Fruit fly (Drosophila melanogaster) whole organism, embryonic: ENCODE data around the gene ND-B16.6.
A peak's percentile ranks its signal among the peaks of the same experiment; 100 is the strongest.

ENCODE experiments used
- Awh ChIP-seq: fragments of 200-800 bp; sonication (Bioruptor generic); IDR thresholded peaks from 2 replicates; pipeline ENCODE4, ENCODE4 v1.3.6; 2022; ENCODE audit warnings: missing biosample characterization, missing genetic modification characterization
- Bgb ChIP-seq: fragments of 200-800 bp; sonication (Bioruptor generic); IDR thresholded peaks from 2 replicates; pipeline ENCODE4 v1.3.6; 2022; ENCODE audit warnings: missing biosample characterization, missing genetic modification characterization; ENCODE audit not compliant: partially characterized antibody
- CG1024 ChIP-seq: fragments of 200-800 bp; sonication (Bioruptor generic); IDR thresholded peaks from 2 replicates; pipeline ENCODE4 v1.3.6; 2022; ENCODE audit warnings: missing biosample characterization, missing genetic modification characterization
- CG10267 ChIP-seq: fragments of 200-800 bp; sonication (Bioruptor generic); optimal IDR thresholded peaks from 2 replicates; lab custom pipeline; 2018; ENCODE audit warnings: missing biosample characterization, mild to moderate bottlenecking, missing genetic modification characterization, moderate library complexity
- CG10431 ChIP-seq: fragments of 200-800 bp; sonication (Bioruptor generic); optimal IDR thresholded peaks from 3 replicates; lab custom pipeline; 2018; ENCODE audit warnings: missing biosample characterization, mild to moderate bottlenecking, missing genetic modification characterization
- CG11504 ChIP-seq: fragments of 200-800 bp; sonication (Bioruptor generic); optimal IDR thresholded peaks from 3 replicates; lab custom pipeline; 2019; ENCODE audit warnings: missing biosample characterization, mild to moderate bottlenecking, missing genetic modification characterization, moderate library complexity
- CG12391 ChIP-seq: fragments of 200-800 bp; sonication (Bioruptor generic); optimal IDR thresholded peaks from 3 replicates; lab custom pipeline; 2018; ENCODE audit warnings: missing biosample characterization, mild to moderate bottlenecking, missing genetic modification characterization, moderate library complexity
- CG12942 ChIP-seq: fragments of 200-800 bp; sonication (Bioruptor generic); optimal IDR thresholded peaks from 3 replicates; lab custom pipeline; 2016; ENCODE audit warnings: missing biosample characterization, missing genetic modification characterization
- CG13296 ChIP-seq: fragments of 200-800 bp; sonication (Bioruptor generic); optimal IDR thresholded peaks from 3 replicates; lab custom pipeline; 2018; ENCODE audit warnings: missing biosample characterization, mild to moderate bottlenecking, missing genetic modification characterization
- CG15269 ChIP-seq: fragments of 200-800 bp; sonication (Bioruptor generic); optimal IDR thresholded peaks from 2 replicates; lab custom pipeline; 2018; ENCODE audit warnings: missing biosample characterization, mild to moderate bottlenecking, missing genetic modification characterization, moderate library complexity
- CG17802 ChIP-seq: fragments of 200-800 bp; sonication (Bioruptor generic); optimal IDR thresholded peaks from 2 replicates; lab custom pipeline; 2018; ENCODE audit warnings: missing biosample characterization, mild to moderate bottlenecking, missing genetic modification characterization, moderate library complexity
- CG18619 ChIP-seq: fragments of 200-800 bp; sonication (Bioruptor generic); optimal IDR thresholded peaks from 3 replicates; lab custom pipeline; 2017; ENCODE audit warnings: missing biosample characterization, mild to moderate bottlenecking, missing genetic modification characterization
- CG2120 ChIP-seq: fragments of 200-800 bp; sonication (Bioruptor generic); optimal IDR thresholded peaks from 3 replicates; lab custom pipeline; 2016; ENCODE audit warnings: missing biosample characterization, missing genetic modification characterization
- CG2202 ChIP-seq: fragments of 200-800 bp; sonication (Bioruptor generic); optimal IDR thresholded peaks from 2 replicates; lab custom pipeline; 2018; ENCODE audit warnings: missing biosample characterization, mild to moderate bottlenecking, missing genetic modification characterization
- CG2889 ChIP-seq: fragments of 200-800 bp; sonication (Bioruptor generic); IDR thresholded peaks from 3 replicates; pipeline ENCODE4 v1.3.6; 2022; ENCODE audit warnings: missing biosample characterization, missing genetic modification characterization
- CG32767 ChIP-seq: fragments of 200-800 bp; sonication (Bioruptor generic); IDR thresholded peaks from 2 replicates; pipeline ENCODE4 v1.3.6; 2022; ENCODE audit warnings: missing biosample characterization, missing genetic modification characterization
- CG4820 ChIP-seq: fragments of 200-800 bp; sonication (Bioruptor generic); optimal IDR thresholded peaks from 3 replicates; lab custom pipeline; 2016; ENCODE audit warnings: missing biosample characterization, missing genetic modification characterization
- CG4854 ChIP-seq: fragments of 200-800 bp; sonication (Bioruptor generic); optimal IDR thresholded peaks from 2 replicates; lab custom pipeline; 2016; ENCODE audit warnings: missing biosample characterization, missing genetic modification characterization, inconsistent platforms
- CG7987 ChIP-seq: fragments of 200-800 bp; sonication (Bioruptor generic); optimal IDR thresholded peaks from 2 replicates; lab custom pipeline; 2018; ENCODE audit warnings: missing biosample characterization, mild to moderate bottlenecking, missing genetic modification characterization, moderate library complexity
- CG9437 ChIP-seq: fragments of 200-800 bp; sonication (Bioruptor generic); optimal IDR thresholded peaks from 2 replicates; lab custom pipeline; 2018; ENCODE audit warnings: missing biosample characterization, mild to moderate bottlenecking, missing genetic modification characterization
- CG9727 ChIP-seq: fragments of 200-800 bp; sonication (Bioruptor generic); optimal IDR thresholded peaks from 3 replicates; lab custom pipeline; 2017; ENCODE audit warnings: missing biosample characterization, mild to moderate bottlenecking, missing genetic modification characterization
- CG9817 ChIP-seq: fragments of 200-800 bp; sonication (Bioruptor generic); optimal IDR thresholded peaks from 2 replicates; lab custom pipeline; 2018; ENCODE audit warnings: missing biosample characterization, mild to moderate bottlenecking, missing genetic modification characterization, moderate library complexity
- CHES-1-like ChIP-seq: fragments of 200-800 bp; sonication (Bioruptor generic); optimal IDR thresholded peaks from 2 replicates; lab custom pipeline; 2016; ENCODE audit warnings: missing biosample characterization, missing genetic modification characterization
- Dll ChIP-seq: fragments of 200-800 bp; sonication (Bioruptor generic); IDR thresholded peaks from 4 replicates; pipeline ENCODE4 v1.3.6; 2022; ENCODE audit warnings: missing biosample characterization, missing genetic modification characterization; ENCODE audit not compliant: partially characterized antibody
- Ets97D ChIP-seq: fragments of 200-800 bp; sonication (Bioruptor generic); optimal IDR thresholded peaks from 3 replicates; lab custom pipeline; 2016; ENCODE audit warnings: missing biosample characterization, missing genetic modification characterization
- HLH4C ChIP-seq: fragments of 200-800 bp; sonication (Bioruptor generic); IDR thresholded peaks from 3 replicates; pipeline ENCODE4 v1.3.6; 2022; ENCODE audit warnings: missing biosample characterization, missing genetic modification characterization; ENCODE audit not compliant: partially characterized antibody
- Hand ChIP-seq: fragments of 200-800 bp; sonication (Bioruptor generic); optimal IDR thresholded peaks from 2 replicates; lab custom pipeline; 2017; ENCODE audit warnings: mild to moderate bottlenecking, missing biosample characterization, missing genetic modification reagents, missing genetic modification characterization
- Hr39 ChIP-seq: fragments of >200 bp; optimal IDR thresholded peaks from 2 replicates; lab custom pipeline; 2017
- Hr51 ChIP-seq, 2 experiments: fragments of 200-800 bp; sonication (Bioruptor generic); optimal IDR thresholded peaks; 2 replicates in 1 of 2; 3 replicates in 1 of 2; lab custom pipeline; 2016 to 2018; ENCODE audit warnings: missing biosample characterization in 2 of 2, missing genetic modification characterization in 2 of 2, mild to moderate bottlenecking in 1 of 2, moderate library complexity in 1 of 2
- Lhr ChIP-seq: fragments of 200-800 bp; sonication (Bioruptor generic); optimal IDR thresholded peaks from 3 replicates; lab custom pipeline; 2017; ENCODE audit warnings: mild to moderate bottlenecking, missing biosample characterization, missing genetic modification reagents, missing genetic modification characterization
- Med ChIP-seq: fragments of 200-800 bp; sonication (Bioruptor generic); peaks from one replicate; lab custom pipeline; 2016; ENCODE audit warnings: missing biosample characterization, missing genetic modification characterization, mild to moderate bottlenecking, inconsistent platforms, moderate library complexity
- Oaz ChIP-seq: fragments of 200-800 bp; sonication (Bioruptor generic); IDR thresholded peaks from 2 replicates; pipeline ENCODE4 v1.3.6; 2022; ENCODE audit warnings: missing biosample characterization, missing genetic modification characterization
- Side ChIP-seq: fragments of 200-800 bp; sonication (Bioruptor generic); optimal IDR thresholded peaks from 2 replicates; lab custom pipeline; 2016; ENCODE audit warnings: missing biosample characterization, missing genetic modification characterization
- bab2 ChIP-seq: fragments of 200-800 bp; sonication (Bioruptor generic); optimal IDR thresholded peaks from 2 replicates; lab custom pipeline; 2016; ENCODE audit warnings: missing biosample characterization, missing genetic modification characterization
- danr ChIP-seq: fragments of 200-800 bp; sonication (Bioruptor generic); IDR thresholded peaks from 2 replicates; pipeline ENCODE4 v1.3.6; 2022; ENCODE audit warnings: missing biosample characterization, missing genetic modification characterization
- h ChIP-seq: fragments of >200 bp; optimal IDR thresholded peaks from 2 replicates; lab custom pipeline; 2017
- jumu ChIP-seq: fragments of 200-800 bp; sonication (Bioruptor generic); optimal IDR thresholded peaks from 3 replicates; lab custom pipeline; 2016; ENCODE audit warnings: missing biosample characterization, missing genetic modification characterization
- ken ChIP-seq: fragments of 200-800 bp; sonication (Bioruptor generic); IDR thresholded peaks from 3 replicates; pipeline ENCODE4 v1.3.6; 2022; ENCODE audit warnings: missing biosample characterization, missing genetic modification characterization
- p53 ChIP-seq: fragments of 200-800 bp; sonication (Bioruptor generic); optimal IDR thresholded peaks from 2 replicates; lab custom pipeline; 2016; ENCODE audit warnings: missing biosample characterization, missing genetic modification characterization
- pum ChIP-seq: fragments of 200-800 bp; sonication (Bioruptor generic); optimal IDR thresholded peaks from 2 replicates; lab custom pipeline; 2016; ENCODE audit warnings: missing biosample characterization, missing genetic modification characterization
- salm ChIP-seq: fragments of 200-800 bp; sonication (Bioruptor generic); optimal IDR thresholded peaks from 2 replicates; lab custom pipeline; 2018; ENCODE audit warnings: missing biosample characterization, mild to moderate bottlenecking, missing genetic modification characterization
- scrt ChIP-seq: fragments of 200-800 bp; sonication (Bioruptor generic); optimal IDR thresholded peaks from 2 replicates; lab custom pipeline; 2018; ENCODE audit warnings: missing biosample characterization, mild to moderate bottlenecking, missing genetic modification characterization, moderate library complexity
- sr ChIP-seq: fragments of 200-800 bp; sonication (Bioruptor generic); IDR thresholded peaks from 3 replicates; pipeline ENCODE4 v1.3.6; 2022; ENCODE audit warnings: missing biosample characterization, missing genetic modification characterization
- ssp ChIP-seq: fragments of 200-800 bp; sonication (Bioruptor generic); IDR thresholded peaks from 2 replicates; pipeline ENCODE4 v1.3.6; 2022; ENCODE audit warnings: missing biosample characterization, missing genetic modification characterization
- stc ChIP-seq: fragments of 200-800 bp; sonication (Bioruptor generic); IDR thresholded peaks from 2 replicates; pipeline ENCODE4 v1.3.6; 2022; ENCODE audit warnings: missing biosample characterization, missing genetic modification characterization
- tap ChIP-seq: fragments of 200-800 bp; optimal IDR thresholded peaks from 3 replicates; lab custom pipeline; 2019; ENCODE audit warnings: missing biosample characterization, mild to moderate bottlenecking, missing genetic modification characterization, moderate library complexity
- vvl ChIP-seq: fragments of 200-800 bp; sonication (Bioruptor generic); IDR thresholded peaks from 2 replicates; pipeline ENCODE4 v1.3.6; 2022; ENCODE audit warnings: missing biosample characterization, missing genetic modification characterization

Gene ND-B16.6

dm6 chrX:6303196-6303595 is 47.0 kb downstream of the ND-B16.6 start:
- TF ChIP-seq CG4820 (GFP tag; lab: Kevin White, UChicago) (no peak), CG11504 (tag; lab: Kevin White, UChicago) (peak; percentile 29), ken (no peak), Hr51 (GFP tag; optimal IDR thresholded peaks at IDR 0.05; lab: Kevin White, UChicago) (peak in 1 of 2 experiments; percentile 20), Lhr (no peak), CG17802 (no peak), Bgb (GFP tag; lab: Robert Waterston, UW) (no peak), CG10267 (tag; lab: Kevin White, UChicago) (no peak), p53 (GFP tag; lab: Kevin White, UChicago) (no peak), danr (GFP tag; lab: Robert Waterston, UW) (no peak), scrt (GFP tag; lab: Kevin White, UChicago) (no peak), Awh (GFP tag; lab: Robert Waterston, UW) (no peak), Med (GFP tag; lab: Kevin White, UChicago) (peak; percentile 37), Hand (GFP tag; lab: Kevin White, UChicago) (no peak), salm (no peak), bab2 (GFP tag; lab: Kevin White, UChicago) (no peak), CG32767 (GFP tag; lab: Robert Waterston, UW) (no peak), CG15269 (tag; lab: Kevin White, UChicago) (peak; percentile 2), tap (tag; lab: Kevin White, UChicago) (no peak), vvl (GFP tag; lab: Robert Waterston, UW) (peak; percentile 22; the same call in 1 of the 2 replicates), HLH4C (GFP tag; lab: Robert Waterston, UW) (no peak), Oaz (GFP tag; lab: Robert Waterston, UW) (no peak), Ets97D (GFP tag; lab: Kevin White, UChicago) (no peak), CG4854 (GFP tag; lab: Kevin White, UChicago) (no peak), CG2120 (peak; percentile 20), Side (GFP tag; lab: Kevin White, UChicago) (no peak), CG10431 (GFP tag; lab: Kevin White, UChicago) (no peak), stc (no peak), ssp (no peak), CG12942 (GFP tag; lab: Kevin White, UChicago) (no peak), CG2889 (GFP tag; lab: Robert Waterston, UW) (no peak), CG18619 (no peak), h (lab: Kevin White, UChicago) (no peak), CG1024 (no peak), CG9437 (GFP tag; lab: Kevin White, UChicago) (no peak), jumu (GFP tag; lab: Kevin White, UChicago) (no peak), Hr39 (lab: Kevin White, UChicago) (no peak), CG9727 (GFP tag; lab: Kevin White, UChicago) (no peak), pum (GFP tag; lab: Kevin White, UChicago) (no peak), CG7987 (no peak), CHES-1-like (GFP tag; lab: Kevin White, UChicago) (no peak), Dll (GFP tag; lab: Robert Waterston, UW) (no peak), sr (GFP tag; lab: Robert Waterston, UW) (peak; percentile 54; the same call in 1 of the 3 replicates), CG12391 (tag; lab: Kevin White, UChicago) (peak; percentile 3), CG2202 (tag; lab: Kevin White, UChicago) (no peak), CG13296 (GFP tag; lab: Kevin White, UChicago) (no peak), CG9817 (tag; lab: Kevin White, UChicago) (no peak)
